Fruit fly (Drosophila melanogaster) whole organism, embryonic: Measurements from ENCODE around the gene Acp32CD.

Experiments
- Aef1 ChIP-seq: fragments of 200-800 bp; sonication (Bioruptor generic); IDR thresholded peaks from 3 replicates; pipeline ENCODE4 v1.3.6; 2022; ENCODE audit warnings: missing biosample characterization, missing genetic modification characterization
- C15 ChIP-seq: fragments of 200-800 bp; sonication (Bioruptor generic); IDR thresholded peaks from 3 replicates; pipeline ENCODE4 v1.3.6; 2022; ENCODE audit warnings: missing biosample characterization, missing genetic modification characterization
- CG1024 ChIP-seq: fragments of 200-800 bp; sonication (Bioruptor generic); IDR thresholded peaks from 2 replicates; pipeline ENCODE4 v1.3.6; 2022; ENCODE audit warnings: missing biosample characterization, missing genetic modification characterization
- CG10462 ChIP-seq: fragments of 200-800 bp; sonication (Bioruptor generic); optimal IDR thresholded peaks from 2 replicates; lab custom pipeline; 2016; ENCODE audit warnings: missing biosample characterization, missing genetic modification characterization
- CG10543 ChIP-seq: fragments of 200-800 bp; sonication (Bioruptor generic); optimal IDR thresholded peaks from 3 replicates; lab custom pipeline; 2017; ENCODE audit warnings: missing biosample characterization, mild to moderate bottlenecking, missing genetic modification characterization, moderate library complexity
- CG10959 ChIP-seq: fragments of 200-800 bp; sonication (Bioruptor generic); IDR thresholded peaks from 2 replicates; pipeline ENCODE4 v1.3.6; 2022; ENCODE audit warnings: missing biosample characterization, missing genetic modification characterization
- CG11093 ChIP-seq: fragments of 200-800 bp; sonication (Bioruptor generic); IDR thresholded peaks from 3 replicates; pipeline ENCODE4 v1.3.6; 2022; ENCODE audit warnings: missing biosample characterization, missing genetic modification characterization
- CG11247 ChIP-seq: fragments of 200-800 bp; sonication (Bioruptor generic); IDR thresholded peaks from 2 replicates; pipeline ENCODE4 v1.3.6; 2022; ENCODE audit warnings: missing biosample characterization, missing genetic modification characterization
- CG13775 ChIP-seq: fragments of 200-800 bp; sonication (Bioruptor generic); optimal IDR thresholded peaks from 3 replicates; lab custom pipeline; 2017; ENCODE audit warnings: missing biosample characterization, mild to moderate bottlenecking, missing genetic modification characterization
- CG18619 ChIP-seq: fragments of 200-800 bp; sonication (Bioruptor generic); optimal IDR thresholded peaks from 3 replicates; lab custom pipeline; 2017; ENCODE audit warnings: missing biosample characterization, mild to moderate bottlenecking, missing genetic modification characterization
- CG2120 ChIP-seq: fragments of 200-800 bp; sonication (Bioruptor generic); optimal IDR thresholded peaks from 3 replicates; lab custom pipeline; 2016; ENCODE audit warnings: missing biosample characterization, missing genetic modification characterization
- CG2202 ChIP-seq: fragments of 200-800 bp; sonication (Bioruptor generic); optimal IDR thresholded peaks from 2 replicates; lab custom pipeline; 2018; ENCODE audit warnings: missing biosample characterization, mild to moderate bottlenecking, missing genetic modification characterization
- CG2712 ChIP-seq: fragments of 200-800 bp; optimal IDR thresholded peaks from 3 replicates; lab custom pipeline; 2019; ENCODE audit warnings: missing biosample characterization, mild to moderate bottlenecking, missing genetic modification characterization, moderate library complexity
- CG3163 ChIP-seq: fragments of 200-800 bp; sonication (Bioruptor generic); optimal IDR thresholded peaks from 3 replicates; lab custom pipeline; 2016; ENCODE audit warnings: missing biosample characterization, missing genetic modification characterization
- CG32767 ChIP-seq: fragments of 200-800 bp; sonication (Bioruptor generic); IDR thresholded peaks from 2 replicates; pipeline ENCODE4 v1.3.6; 2022; ENCODE audit warnings: missing biosample characterization, missing genetic modification characterization
- CG34224 ChIP-seq: fragments of 200-800 bp; sonication (Bioruptor generic); IDR thresholded peaks from 3 replicates; pipeline ENCODE4 v1.3.6; 2022; ENCODE audit warnings: missing biosample characterization, missing genetic modification characterization; ENCODE audit not compliant: partially characterized antibody
- CG4424 ChIP-seq: fragments of 200-800 bp; sonication (Bioruptor generic); optimal IDR thresholded peaks from 3 replicates; lab custom pipeline; 2016; ENCODE audit warnings: missing biosample characterization, missing genetic modification characterization
- CG4617 ChIP-seq: fragments of 200-800 bp; sonication (Bioruptor generic); optimal IDR thresholded peaks from 3 replicates; lab custom pipeline; 2016; ENCODE audit warnings: missing biosample characterization, missing genetic modification characterization, borderline replicate concordance
- CG4730 ChIP-seq: fragments of 200-800 bp; sonication (Bioruptor generic); IDR thresholded peaks from 2 replicates; pipeline ENCODE4 v1.3.6; 2022; ENCODE audit warnings: missing biosample characterization, missing genetic modification characterization
- CG5953 ChIP-seq: fragments of 200-800 bp; sonication (Bioruptor generic); IDR thresholded peaks from 2 replicates; pipeline ENCODE4 v1.3.6; 2022; ENCODE audit warnings: missing biosample characterization, missing genetic modification characterization
- CG7839 ChIP-seq: fragments of 200-800 bp; sonication (Bioruptor generic); optimal IDR thresholded peaks from 3 replicates; lab custom pipeline; 2018; ENCODE audit warnings: missing biosample characterization, mild to moderate bottlenecking, missing genetic modification characterization, moderate library complexity
- CG8388 ChIP-seq: fragments of 200-800 bp; sonication (Bioruptor generic); optimal IDR thresholded peaks from 2 replicates; lab custom pipeline; 2019; ENCODE audit warnings: missing biosample characterization, mild to moderate bottlenecking, missing genetic modification characterization, moderate library complexity
- CG8478 ChIP-seq: fragments of >200 bp; optimal IDR thresholded peaks from 2 replicates; lab custom pipeline; 2018
- Dad ChIP-seq: fragments of 200-800 bp; sonication (Bioruptor generic); optimal IDR thresholded peaks from 3 replicates; lab custom pipeline; 2016; ENCODE audit warnings: missing biosample characterization, missing genetic modification characterization
- Dref ChIP-seq: fragments of 200-800 bp; sonication (Bioruptor generic); IDR thresholded peaks from 2 replicates; pipeline ENCODE4 v1.3.6; 2022; ENCODE audit warnings: missing biosample characterization, missing genetic modification characterization
- E2f2 ChIP-seq: fragments of 200-800 bp; sonication (Bioruptor generic); IDR thresholded peaks from 2 replicates; pipeline ENCODE4 v1.3.6; 2022; ENCODE audit warnings: missing biosample characterization, missing genetic modification characterization
- Elba2 ChIP-seq: fragments of 200-800 bp; sonication (Bioruptor generic); optimal IDR thresholded peaks from 3 replicates; lab custom pipeline; 2016; ENCODE audit warnings: missing biosample characterization, missing genetic modification characterization
- Gsc ChIP-seq: fragments of 200-800 bp; sonication (Bioruptor generic); IDR thresholded peaks from 2 replicates; pipeline ENCODE4 v1.3.6; 2022; ENCODE audit warnings: missing biosample characterization, missing genetic modification characterization
- Hey ChIP-seq: fragments of 200-800 bp; sonication (Bioruptor generic); optimal IDR thresholded peaks from 3 replicates; lab custom pipeline; 2018; ENCODE audit warnings: missing biosample characterization, mild to moderate bottlenecking, missing genetic modification characterization
- Meics ChIP-seq: fragments of 200-800 bp; sonication (Bioruptor generic); optimal IDR thresholded peaks from 2 replicates; lab custom pipeline; 2017; ENCODE audit warnings: missing biosample characterization, mild to moderate bottlenecking, missing genetic modification characterization
- Mrtf ChIP-seq: fragments of 200-800 bp; sonication (Bioruptor generic); IDR thresholded peaks from 3 replicates; pipeline ENCODE4 v1.3.6; 2022; ENCODE audit warnings: missing biosample characterization, missing genetic modification characterization
- Opbp ChIP-seq: fragments of 200-800 bp; sonication (Bioruptor generic); IDR thresholded peaks from 3 replicates; pipeline ENCODE4 v1.3.6; 2022; ENCODE audit warnings: missing biosample characterization, missing genetic modification characterization; ENCODE audit not compliant: partially characterized antibody
- Pdp1 ChIP-seq, 2 experiments: fragments of 200-800 bp; sonication (Bioruptor generic); optimal IDR thresholded peaks; 3 replicates each; lab custom pipeline; 2016; ENCODE audit warnings: missing biosample characterization in 2 of 2, missing genetic modification characterization in 2 of 2, mild to moderate bottlenecking in 1 of 2, moderate library complexity in 1 of 2
- Spps ChIP-seq: fragments of 200-800 bp; sonication (Bioruptor generic); optimal IDR thresholded peaks from 2 replicates; lab custom pipeline; 2018; ENCODE audit warnings: missing biosample characterization, mild to moderate bottlenecking, missing genetic modification characterization
- Vsx1 ChIP-seq: fragments of 200-800 bp; sonication (Bioruptor generic); optimal IDR thresholded peaks from 2 replicates; lab custom pipeline; 2017; ENCODE audit warnings: missing biosample characterization, mild to moderate bottlenecking, missing genetic modification characterization, missing genetic modification reagents
- abd-A ChIP-seq: fragments of 200-800 bp; sonication (Bioruptor generic); optimal IDR thresholded peaks from 3 replicates; lab custom pipeline; 2019; ENCODE audit warnings: missing biosample characterization, mild to moderate bottlenecking, missing genetic modification characterization, moderate library complexity
- ac ChIP-seq: fragments of 200-800 bp; sonication (Bioruptor generic); optimal IDR thresholded peaks from 3 replicates; lab custom pipeline; 2017; ENCODE audit warnings: missing biosample characterization, mild to moderate bottlenecking, missing genetic modification characterization
- bsh ChIP-seq, 2 experiments: fragments of 200-800 bp; sonication (Bioruptor generic); optimal IDR thresholded peaks; 2 replicates each; lab custom pipeline; 2017 to 2018; ENCODE audit warnings: mild to moderate bottlenecking in 2 of 2, missing biosample characterization in 2 of 2, missing genetic modification characterization in 2 of 2, moderate library complexity in 1 of 2
- dati ChIP-seq: fragments of 200-800 bp; sonication (Bioruptor generic); IDR thresholded peaks from 2 replicates; pipeline ENCODE4 v1.3.6; 2022; ENCODE audit warnings: missing biosample characterization, missing genetic modification characterization
- gce ChIP-seq: fragments of 200-800 bp; sonication (Bioruptor generic); IDR thresholded peaks from 3 replicates; pipeline ENCODE4 v1.3.6; 2022; ENCODE audit warnings: missing biosample characterization, missing genetic modification characterization
- gfzf ChIP-seq: fragments of 200-800 bp; sonication (Bioruptor generic); optimal IDR thresholded peaks from 2 replicates; lab custom pipeline; 2016; ENCODE audit warnings: missing biosample characterization, mild to moderate bottlenecking, missing genetic modification characterization, moderate library complexity
- hth ChIP-seq: fragments of >200 bp; optimal IDR thresholded peaks from 2 replicates; lab custom pipeline; 2017; ENCODE audit warnings: inconsistent platforms
- knrl ChIP-seq: fragments of 200-800 bp; sonication (Bioruptor generic); IDR thresholded peaks from 3 replicates; pipeline ENCODE4 v1.3.6; 2022; ENCODE audit warnings: missing biosample characterization, missing genetic modification characterization; ENCODE audit not compliant: partially characterized antibody
- nmo ChIP-seq: fragments of 200-800 bp; sonication (Bioruptor generic); optimal IDR thresholded peaks from 2 replicates; lab custom pipeline; 2018; ENCODE audit warnings: missing biosample characterization, mild to moderate bottlenecking, missing genetic modification characterization, moderate library complexity
- odd ChIP-seq: fragments of 200-800 bp; sonication (Bioruptor generic); optimal IDR thresholded peaks from 2 replicates; lab custom pipeline; 2017; ENCODE audit warnings: missing biosample characterization, mild to moderate bottlenecking, missing genetic modification characterization
- peb ChIP-seq: fragments of 200-800 bp; sonication (Bioruptor generic); IDR thresholded peaks from 2 replicates; pipeline ENCODE4 v1.3.6; 2022; ENCODE audit warnings: missing biosample characterization, missing genetic modification characterization
- pho ChIP-seq: fragments of 200-800 bp; sonication (Bioruptor generic); optimal IDR thresholded peaks from 2 replicates; lab custom pipeline; 2016; ENCODE audit warnings: missing biosample characterization, missing genetic modification characterization
- slou ChIP-seq: fragments of 200-800 bp; sonication (Bioruptor generic); optimal IDR thresholded peaks from 3 replicates; lab custom pipeline; 2016; ENCODE audit warnings: missing biosample characterization, missing genetic modification characterization
- slp2 ChIP-seq: fragments of 200-800 bp; sonication (Bioruptor generic); optimal IDR thresholded peaks from 2 replicates; lab custom pipeline; 2016; ENCODE audit warnings: missing biosample characterization, missing genetic modification characterization
- sob ChIP-seq: fragments of 200-800 bp; sonication (Bioruptor generic); IDR thresholded peaks from 2 replicates; pipeline ENCODE4 v1.3.6; 2022; ENCODE audit warnings: missing biosample characterization, missing genetic modification characterization
- trem ChIP-seq: fragments of 200-800 bp; optimal IDR thresholded peaks from 3 replicates; lab custom pipeline; 2019; ENCODE audit warnings: missing biosample characterization, mild to moderate bottlenecking, missing genetic modification characterization, moderate library complexity
- vfl ChIP-seq: fragments of 200-800 bp; sonication (Bioruptor generic); optimal IDR thresholded peaks from 2 replicates; lab custom pipeline; 2016; ENCODE audit warnings: missing biosample characterization, missing genetic modification characterization
- wdn ChIP-seq: fragments of 200-800 bp; sonication (Bioruptor generic); IDR thresholded peaks from 2 replicates; pipeline ENCODE4 v1.3.6; 2022; ENCODE audit warnings: missing biosample characterization, missing genetic modification characterization

Gene Acp32CD

dm6 chr2L:10968009-10968383 lies 47.4 kb upstream of the Acp32CD start (continued):
- TF ChIP-seq bsh (GFP tag; optimal IDR thresholded peaks at IDR 0.05; lab: Kevin White, UChicago): no peak
- no peak for TF ChIP-seq C15
- TF ChIP-seq gfzf: peak; percentile 80
- no peak for TF ChIP-seq CG18619 (GFP tag; lab: Kevin White, UChicago)
- TF ChIP-seq gce (GFP tag; lab: Robert Waterston, UW): no peak
- TF ChIP-seq odd (GFP tag; lab: Kevin White, UChicago): no peak
- TF ChIP-seq CG4617 (GFP tag; lab: Kevin White, UChicago): peak; percentile 31
- no peak for TF ChIP-seq pho (GFP tag; lab: Kevin White, UChicago)
- TF ChIP-seq Hey (tag; lab: Kevin White, UChicago): no peak
- no peak for TF ChIP-seq knrl (GFP tag; lab: Robert Waterston, UW)
- no peak for TF ChIP-seq wdn (GFP tag; lab: Robert Waterston, UW)
- TF ChIP-seq CG10959: no peak
- peak; percentile 48 for TF ChIP-seq trem (tag; lab: Kevin White, UChicago)
- no peak for TF ChIP-seq Spps (tag; lab: Kevin White, UChicago)
- TF ChIP-seq CG1024 (GFP tag; lab: Robert Waterston, UW): no peak
- TF ChIP-seq CG2712 (tag; lab: Kevin White, UChicago): peak; percentile 3
- no peak for TF ChIP-seq vfl
- no peak for TF ChIP-seq Meics
- TF ChIP-seq CG13775 (GFP tag; lab: Kevin White, UChicago): no peak
- no peak for TF ChIP-seq hth (lab: Kevin White, UChicago)
- no peak for TF ChIP-seq CG7839 (tag; lab: Kevin White, UChicago)
- TF ChIP-seq CG8388 (GFP tag; lab: Kevin White, UChicago): no peak
- peak; percentile 19; the same call in 1 of the 3 replicates for TF ChIP-seq CG34224 (GFP tag; lab: Robert Waterston, UW)
- no peak for TF ChIP-seq CG5953 (GFP tag; lab: Robert Waterston, UW)
- TF ChIP-seq CG4424 (GFP tag; lab: Kevin White, UChicago): no peak
- TF ChIP-seq sob (GFP tag; lab: Robert Waterston, UW): no peak
- TF ChIP-seq CG3163 (GFP tag; lab: Kevin White, UChicago): no peak
- no peak for TF ChIP-seq CG10462 (GFP tag; lab: Kevin White, UChicago)
- TF ChIP-seq CG8478: no peak
- TF ChIP-seq Pdp1 (GFP tag; optimal IDR thresholded peaks at IDR 0.05; lab: Kevin White, UChicago): no peak
- no peak for TF ChIP-seq dati (GFP tag; lab: Robert Waterston, UW)
- TF ChIP-seq CG10543 (GFP tag; lab: Kevin White, UChicago): no peak
- TF ChIP-seq E2f2 (GFP tag; lab: Robert Waterston, UW): peak; percentile 79
- no peak for TF ChIP-seq Elba2 (GFP tag; lab: Kevin White, UChicago)
- no peak for TF ChIP-seq Vsx1 (GFP tag; lab: Kevin White, UChicago)
- TF ChIP-seq Aef1 (GFP tag; lab: Robert Waterston, UW): no peak
- no peak for TF ChIP-seq Mrtf (GFP tag; lab: Robert Waterston, UW)
- TF ChIP-seq CG11093 (GFP tag; lab: Robert Waterston, UW): no peak
- no peak for TF ChIP-seq Opbp (GFP tag; lab: Robert Waterston, UW)
- TF ChIP-seq CG2202 (tag; lab: Kevin White, UChicago): no peak
- TF ChIP-seq nmo (GFP tag; lab: Kevin White, UChicago): no peak
- no peak for TF ChIP-seq slp2 (GFP tag; lab: Kevin White, UChicago)
- TF ChIP-seq Gsc (GFP tag; lab: Robert Waterston, UW): no peak
- no peak for TF ChIP-seq CG4730 (GFP tag; lab: Robert Waterston, UW)
- TF ChIP-seq abd-A (tag; lab: Kevin White, UChicago): no peak
- no peak for TF ChIP-seq slou (GFP tag; lab: Kevin White, UChicago)
- no peak for TF ChIP-seq Dad
- TF ChIP-seq CG11247 (GFP tag; lab: Robert Waterston, UW): no peak
- no peak for TF ChIP-seq peb (GFP tag; lab: Robert Waterston, UW)
- TF ChIP-seq ac: no peak
- TF ChIP-seq Dref (GFP tag; lab: Robert Waterston, UW): no peak
- no peak for TF ChIP-seq CG2120 (GFP tag; lab: Kevin White, UChicago)
- TF ChIP-seq CG32767 (GFP tag; lab: Robert Waterston, UW): no peak
